Worm (Caenorhabditis elegans) whole organism, late embryonic: ENCODE results near the gene spp-21.

Source experiments
- ceh-31 ChIP-seq: sonication (generic microtip); optimal IDR thresholded peaks from 2 replicates; lab custom pipeline; 2016; ENCODE audit warnings: missing genetic modification characterization, missing compliant biosample characterization
- ceh-6 ChIP-seq: fragments of 200-800 bp; sonication (Bioruptor generic); optimal IDR thresholded peaks from 2 replicates; lab custom pipeline; 2018; ENCODE audit warnings: mild to moderate bottlenecking, missing genetic modification characterization, missing compliant biosample characterization
- elt-2 ChIP-seq: sonication (generic microtip); optimal IDR thresholded peaks from 2 replicates; lab custom pipeline; 2016; ENCODE audit warnings: missing genetic modification reagents, missing genetic modification characterization, missing compliant biosample characterization
- fkh-10 ChIP-seq: fragments of 150-350 bp; optimal IDR thresholded peaks from 2 replicates; lab custom pipeline; 2014; ENCODE audit warnings: missing biosample characterization, missing genetic modification reagents, missing genetic modification characterization
- gmeb-2 ChIP-seq: sonication (generic microtip); optimal IDR thresholded peaks from 2 replicates; lab custom pipeline; 2016; ENCODE audit warnings: missing genetic modification characterization, inconsistent platforms, missing compliant biosample characterization
- pha-2 ChIP-seq: sonication (generic microtip); optimal IDR thresholded peaks from 2 replicates; lab custom pipeline; 2017; ENCODE audit warnings: mild to moderate bottlenecking, missing genetic modification characterization, missing compliant biosample characterization
- pqm-1 ChIP-seq: sonication (generic microtip); optimal IDR thresholded peaks from 2 replicates; lab custom pipeline; 2016; ENCODE audit warnings: missing genetic modification characterization, missing compliant biosample characterization
- unc-3 ChIP-seq, 2 experiments: fragments of 200-800 bp in 1 of 2; sonication (Bioruptor generic) in 1 of 2; sonication (generic microtip) in 1 of 2; conservative IDR thresholded peaks in 1 of 2; optimal IDR thresholded peaks in 1 of 2; 2 replicates each; pipeline versions ENCODE4 v1.3.6 to Lab custom; 2016 to 2022; ENCODE audit warnings: missing compliant biosample characterization in 2 of 2, missing genetic modification characterization in 2 of 2, missing genetic modification reagents in 1 of 2

DNA sequence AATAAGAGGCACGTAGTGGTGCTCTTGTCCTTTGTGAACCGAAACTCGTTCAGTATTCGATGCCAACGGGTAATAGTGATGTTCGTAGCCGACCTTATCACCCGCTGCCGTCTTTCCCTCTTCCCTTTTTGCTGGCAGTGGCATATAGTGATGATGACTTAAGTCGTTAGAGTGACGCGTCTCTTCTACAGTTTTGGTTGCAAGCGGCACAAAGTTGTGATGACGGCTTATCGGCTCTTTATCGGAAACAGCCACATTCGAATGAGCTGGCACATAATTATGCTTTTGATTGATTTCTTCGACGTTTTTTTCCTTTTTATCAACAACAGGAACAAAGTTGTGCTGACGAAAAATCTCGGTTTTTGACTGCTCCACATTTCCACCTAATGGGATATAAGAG is 25.5 kb downstream of the spp-21 start:
- TF ChIP-seq elt-2 (peak; percentile 61), ceh-6 (no peak), ceh-31 (tag; lab: Kevin White, UChicago) (no peak), fkh-10 (GFP tag; lab: Kevin White, UChicago) (no peak), pqm-1 (tag; lab: Kevin White, UChicago) (no peak), pha-2 (tag; lab: Kevin White, UChicago) (no peak), gmeb-2 (no peak), unc-3 (GFP tag; conservative IDR thresholded peaks at IDR 0.05; lab: Robert Waterston, UW) (no peak), unc-3 (tag; optimal IDR thresholded peaks at IDR 0.05; lab: Kevin White, UChicago) (no peak)
